Worm (Caenorhabditis elegans) whole organism, L1 larva: ENCODE data around the gene Y49F6A.12.

ENCODE experiments used
- aly-2 ChIP-seq: fragments of 150-350 bp; optimal IDR thresholded peaks from 2 replicates; lab custom pipeline; 2014; ENCODE audit warnings: missing biosample characterization, missing genetic modification characterization
- ama-1 ChIP-seq: fragments of 150-350 bp; optimal IDR thresholded peaks from 2 replicates; lab custom pipeline; 2014
- elt-3 ChIP-seq, 6 experiments: fragments of 150-350 bp in 1 of 6; sonication (generic microtip); optimal IDR thresholded peaks; 2 replicates each; lab custom pipeline; 2017 to 2018; ENCODE audit warnings: missing biosample characterization in 6 of 6, missing genetic modification characterization in 6 of 6, inconsistent platforms in 1 of 6
- lin-39 ChIP-seq: fragments of 150-350 bp; optimal IDR thresholded peaks from 2 replicates; lab custom pipeline; 2014; ENCODE audit warnings: missing biosample characterization, missing genetic modification reagents, missing genetic modification characterization
- lsy-2 ChIP-seq, 2 experiments: fragments of 150-350 bp; optimal IDR thresholded peaks; 2 replicates each; lab custom pipeline; 2014; ENCODE audit warnings: missing biosample characterization in 2 of 2, missing genetic modification characterization in 2 of 2
- nhr-12 ChIP-seq: sonication (generic microtip); optimal IDR thresholded peaks from 2 replicates; lab custom pipeline; 2017; ENCODE audit warnings: missing biosample characterization, missing genetic modification characterization
- nhr-28 ChIP-seq: fragments of 150-350 bp; optimal IDR thresholded peaks from 2 replicates; lab custom pipeline; 2014; ENCODE audit warnings: missing biosample characterization, missing genetic modification characterization
- nhr-77 ChIP-seq: fragments of 150-350 bp; optimal IDR thresholded peaks from 2 replicates; lab custom pipeline; 2014; ENCODE audit warnings: missing biosample characterization, missing genetic modification characterization
- unc-30 ChIP-seq: sonication (generic microtip); optimal IDR thresholded peaks from 2 replicates; lab custom pipeline; 2017; ENCODE audit warnings: missing biosample characterization, missing genetic modification characterization
- unc-62 ChIP-seq: fragments of 150-350 bp; optimal IDR thresholded peaks from 2 replicates; lab custom pipeline; 2014; ENCODE audit warnings: missing biosample characterization, missing genetic modification reagents, missing genetic modification characterization
- zag-1 ChIP-seq: fragments of 150-350 bp; optimal IDR thresholded peaks from 2 replicates; lab custom pipeline; 2014; ENCODE audit warnings: missing biosample characterization, missing genetic modification characterization

DNA sequence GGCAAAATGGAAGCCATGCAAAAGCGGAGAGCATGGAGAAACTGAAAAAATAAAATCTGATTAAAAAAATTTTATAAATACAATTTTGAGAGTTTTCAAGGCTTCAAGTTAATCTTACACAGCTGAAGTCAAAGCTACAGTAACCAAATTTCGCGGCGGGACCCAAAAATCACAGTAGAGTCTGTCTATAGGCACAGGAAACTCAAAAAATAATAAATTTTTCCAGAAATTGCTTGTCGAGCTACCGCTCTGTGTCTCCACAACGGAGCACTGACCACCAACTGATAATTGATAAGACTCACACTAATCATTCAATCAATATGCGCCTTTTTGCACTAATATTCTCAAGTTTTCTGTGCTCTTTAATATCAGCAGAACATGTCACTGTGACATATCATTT is 45.1 kb upstream of the Y49F6A.12 start, which contains the start of gene W10G11.19:
- TF ChIP-seq nhr-28 (tag; lab: Kevin White, UChicago) = no peak
- TF ChIP-seq nhr-12 = no peak
- no peak for TF ChIP-seq zag-1 (tag; lab: Kevin White, UChicago)
- no peak for TF ChIP-seq aly-2
- no peak for TF ChIP-seq unc-30
- no peak for TF ChIP-seq lsy-2 (tag; optimal IDR thresholded peaks at IDR 0.05; lab: Kevin White, UChicago)
- TF ChIP-seq ama-1 (lab: Kevin White, UChicago) = no peak
- no peak for TF ChIP-seq unc-62 (GFP tag; lab: Kevin White, UChicago)
- TF ChIP-seq lin-39 = no peak
- no peak for TF ChIP-seq elt-3 (tag; optimal IDR thresholded peaks at IDR 0.05; lab: Kevin White, UChicago)
- TF ChIP-seq nhr-77 = no peak
